Worm (Caenorhabditis elegans) whole organism, young adult: ENCODE measurements around the gene blos-8.

Source experiments
- B0019.2 ChIP-seq: fragments of 200-800 bp; sonication (Bioruptor generic); conservative IDR thresholded peaks from 2 replicates; pipeline ENCODE4 v1.3.6; 2022; ENCODE audit warnings: missing genetic modification reagents, missing genetic modification characterization, missing compliant biosample characterization
- B0261.1 ChIP-seq: sonication (generic microtip); optimal IDR thresholded peaks from 2 replicates; lab custom pipeline; 2016; ENCODE audit warnings: mild to moderate bottlenecking, missing genetic modification characterization, moderate library complexity, missing compliant biosample characterization
- C06A6.2 ChIP-seq: fragments of 200-800 bp; sonication (Bioruptor generic); conservative IDR thresholded peaks from 2 replicates; pipeline ENCODE4 v1.3.6; 2022; ENCODE audit warnings: missing genetic modification characterization, missing compliant biosample characterization
- F23B12.7 ChIP-seq: sonication (generic microtip); optimal IDR thresholded peaks from 2 replicates; lab custom pipeline; 2017; ENCODE audit warnings: missing genetic modification characterization, mild to moderate bottlenecking, missing compliant biosample characterization, antibody characterized with exemption, moderate library complexity; ENCODE audit not compliant: insufficient read depth
- F37B4.10 ChIP-seq: fragments of 200-800 bp; sonication (Bioruptor generic); IDR thresholded peaks from 2 replicates; pipeline ENCODE4 v1.3.6; 2022; ENCODE audit warnings: missing genetic modification characterization, missing compliant biosample characterization
- F52B5.7 ChIP-seq: sonication (generic microtip); optimal IDR thresholded peaks from 2 replicates; lab custom pipeline; 2016; ENCODE audit warnings: mild to moderate bottlenecking, missing genetic modification characterization, missing compliant biosample characterization
- F55B11.4 ChIP-seq: sonication (generic microtip); optimal IDR thresholded peaks from 2 replicates; lab custom pipeline; 2016; ENCODE audit warnings: missing compliant biosample characterization, missing genetic modification characterization, borderline replicate concordance; ENCODE audit not compliant: insufficient read depth
- F57A8.1 ChIP-seq: fragments of 200-800 bp; sonication (Bioruptor generic); optimal IDR thresholded peaks from 2 replicates; lab custom pipeline; 2018; ENCODE audit warnings: mild to moderate bottlenecking, missing genetic modification characterization, moderate library complexity, missing compliant biosample characterization
- F57C9.4 ChIP-seq: sonication (generic microtip); optimal IDR thresholded peaks from 2 replicates; lab custom pipeline; 2017; ENCODE audit warnings: mild to moderate bottlenecking, missing genetic modification characterization, missing compliant biosample characterization
- K12H6.12 ChIP-seq: fragments of 200-800 bp; sonication (Bioruptor generic); optimal IDR thresholded peaks from 2 replicates; lab custom pipeline; 2018; ENCODE audit warnings: mild to moderate bottlenecking, missing genetic modification characterization, missing compliant biosample characterization
- Y79H2A.3 ChIP-seq: fragments of 200-800 bp; sonication (Bioruptor generic); conservative IDR thresholded peaks from 2 replicates; pipeline ENCODE4 v1.3.6; 2022; ENCODE audit warnings: missing genetic modification reagents, missing genetic modification characterization, missing compliant biosample characterization
- akir-1 ChIP-seq: fragments of 200-800 bp; sonication (Bioruptor generic); optimal IDR thresholded peaks from 2 replicates; lab custom pipeline; 2018; ENCODE audit warnings: mild to moderate bottlenecking, missing genetic modification characterization, moderate library complexity, missing compliant biosample characterization
- bed-2 ChIP-seq: fragments of 200-800 bp; sonication (Bioruptor generic); IDR thresholded peaks from 2 replicates; pipeline ENCODE4 v1.3.6; 2022; ENCODE audit warnings: missing genetic modification reagents, missing genetic modification characterization, missing compliant biosample characterization
- cebp-1 ChIP-seq, 2 experiments: fragments of 200-800 bp in 1 of 2; sonication (Bioruptor generic) in 1 of 2; sonication (generic microtip) in 1 of 2; IDR thresholded peaks in 1 of 2; optimal IDR thresholded peaks in 1 of 2; 2 replicates each; pipeline versions ENCODE4 v1.3.6 to Lab custom; 2017 to 2022; ENCODE audit warnings: missing compliant biosample characterization in 2 of 2, missing genetic modification characterization in 2 of 2, mild to moderate bottlenecking in 1 of 2, missing genetic modification reagents in 1 of 2, moderate library complexity in 1 of 2
- ceh-58 ChIP-seq: fragments of 200-800 bp; sonication (Bioruptor generic); IDR thresholded peaks from 2 replicates; pipeline ENCODE4 v1.3.6; 2022; ENCODE audit warnings: missing genetic modification characterization, missing compliant biosample characterization
- dox-1 ChIP-seq: fragments of 200-800 bp; sonication (Bioruptor generic); IDR thresholded peaks from 2 replicates; pipeline ENCODE4 v1.3.6; 2022; ENCODE audit warnings: missing genetic modification reagents, missing genetic modification characterization, missing compliant biosample characterization
- egl-18 ChIP-seq: fragments of 200-800 bp; sonication (Bioruptor generic); IDR thresholded peaks from 2 replicates; pipeline ENCODE4 v1.3.6; 2022; ENCODE audit warnings: missing genetic modification reagents, missing genetic modification characterization, missing compliant biosample characterization
- ets-4 ChIP-seq: fragments of 200-800 bp; sonication (Bioruptor generic); optimal IDR thresholded peaks from 2 replicates; lab custom pipeline; 2018; ENCODE audit warnings: mild to moderate bottlenecking, missing genetic modification characterization, missing compliant biosample characterization
- him-1 ChIP-seq: sonication (generic microtip); optimal IDR thresholded peaks from 2 replicates; lab custom pipeline; 2016; ENCODE audit warnings: missing genotype, missing genetic modification reagents, missing genetic modification characterization, missing compliant biosample characterization
- lag-1 ChIP-seq: fragments of 200-800 bp; sonication (Bioruptor generic); IDR thresholded peaks from 2 replicates; pipeline ENCODE4 v1.3.6; 2022; ENCODE audit warnings: missing genetic modification reagents, missing genetic modification characterization, missing compliant biosample characterization
- lin-40 ChIP-seq: sonication (generic microtip); optimal IDR thresholded peaks from 2 replicates; lab custom pipeline; 2016; ENCODE audit warnings: missing genetic modification characterization, mild to moderate bottlenecking, missing compliant biosample characterization, missing genotype, missing genetic modification reagents
- lin-54 ChIP-seq: fragments of 200-800 bp; sonication (Bioruptor generic); optimal IDR thresholded peaks from 2 replicates; lab custom pipeline; 2018; ENCODE audit warnings: mild to moderate bottlenecking, missing genetic modification characterization, missing compliant biosample characterization
- madf-6 ChIP-seq: fragments of 200-800 bp; sonication (Bioruptor generic); IDR thresholded peaks from 2 replicates; pipeline ENCODE4 v1.3.6; 2022; ENCODE audit warnings: missing genetic modification reagents, missing genetic modification characterization, missing compliant biosample characterization
- mel-28 ChIP-seq: sonication (generic microtip); optimal IDR thresholded peaks from 2 replicates; lab custom pipeline; 2016; ENCODE audit warnings: borderline replicate concordance, mild to moderate bottlenecking, missing genetic modification characterization, missing compliant biosample characterization
- mxl-1 ChIP-seq: sonication (generic microtip); optimal IDR thresholded peaks from 2 replicates; lab custom pipeline; 2016; ENCODE audit warnings: missing genetic modification characterization, missing compliant biosample characterization
- nhr-179 ChIP-seq: sonication (generic microtip); optimal IDR thresholded peaks from 2 replicates; lab custom pipeline; 2016; ENCODE audit warnings: mild to moderate bottlenecking, missing genetic modification characterization, missing compliant biosample characterization
- nhr-80 ChIP-seq: sonication (generic microtip); optimal IDR thresholded peaks from 2 replicates; lab custom pipeline; 2016; ENCODE audit warnings: missing genetic modification characterization, missing compliant biosample characterization
- rec-8 ChIP-seq, 2 experiments: sonication (generic microtip); optimal IDR thresholded peaks; 2 replicates each; lab custom pipeline; 2016; ENCODE audit warnings: mild to moderate bottlenecking in 2 of 2, missing genetic modification characterization in 2 of 2, missing genetic modification reagents in 2 of 2, missing genotype in 2 of 2, missing biosample characterization in 1 of 2, missing compliant biosample characterization in 1 of 2, moderate library complexity in 1 of 2
- sdz-38 ChIP-seq: sonication (generic microtip); optimal IDR thresholded peaks from 2 replicates; lab custom pipeline; 2016; ENCODE audit warnings: missing genotype, missing genetic modification characterization, missing compliant biosample characterization
- sea-2 ChIP-seq: fragments of 200-800 bp; sonication (Bioruptor generic); IDR thresholded peaks from 2 replicates; pipeline ENCODE4 v1.3.6; 2022; ENCODE audit warnings: missing genetic modification characterization, missing compliant biosample characterization
- somi-1 ChIP-seq: fragments of 200-800 bp; sonication (Bioruptor generic); optimal IDR thresholded peaks from 2 replicates; lab custom pipeline; 2018; ENCODE audit warnings: mild to moderate bottlenecking, missing genetic modification characterization, missing compliant biosample characterization
- unc-62 ChIP-seq: fragments of 150-350 bp; optimal IDR thresholded peaks from 2 replicates; lab custom pipeline; 2014; ENCODE audit warnings: missing biosample characterization, missing genetic modification reagents, missing genetic modification characterization
- zfh-2 ChIP-seq: fragments of 200-800 bp; sonication (Bioruptor generic); conservative IDR thresholded peaks from 2 replicates; pipeline ENCODE4 v1.3.6; 2022; ENCODE audit warnings: missing genetic modification reagents, missing genetic modification characterization, missing compliant biosample characterization
- ztf-18 ChIP-seq: sonication (generic microtip); optimal IDR thresholded peaks from 2 replicates; lab custom pipeline; 2016; ENCODE audit warnings: missing genotype, mild to moderate bottlenecking, missing genetic modification characterization, missing compliant biosample characterization
- ztf-26 ChIP-seq: sonication (generic microtip); optimal IDR thresholded peaks from 2 replicates; lab custom pipeline; 2017; ENCODE audit warnings: missing genetic modification characterization, missing compliant biosample characterization
- ztf-6 ChIP-seq: fragments of 200-800 bp; sonication (Bioruptor generic); IDR thresholded peaks from 2 replicates; pipeline ENCODE4 v1.3.6; 2022; ENCODE audit warnings: missing genetic modification reagents, missing genetic modification characterization, missing compliant biosample characterization

blos-8 gene

ce11 chrX:15423708-15424423, 7.1 kb downstream of the blos-8 start (continued):
- TF ChIP-seq zfh-2 (peak; percentile 56; the same call in 1 of the 2 replicates), F52B5.7 (tag; lab: Kevin White, UChicago) (no peak), madf-6 (GFP tag; lab: Robert Waterston, UW) (no peak), ets-4 (GFP tag; lab: Kevin White, UChicago) (peak; percentile 92), K12H6.12 (tag; lab: Kevin White, UChicago) (no peak), F23B12.7 (no peak), F57C9.4 (no peak), rec-8 (tag; optimal IDR thresholded peaks at IDR 0.05; lab: Kevin White, UChicago) (no peak), dox-1 (GFP tag; lab: Robert Waterston, UW) (peak; percentile 77), egl-18 (GFP tag; lab: Robert Waterston, UW) (no peak), sea-2 (GFP tag; lab: Robert Waterston, UW) (no peak), B0261.1 (tag; lab: Kevin White, UChicago) (no peak), Y79H2A.3 (GFP tag; lab: Robert Waterston, UW) (no peak), ztf-18 (tag; lab: Kevin White, UChicago) (no peak), unc-62 (GFP tag; lab: Kevin White, UChicago) (peak; percentile 27)

- no peak for TF ChIP-seq akir-1 (GFP tag; lab: Kevin White, UChicago)
- TF ChIP-seq ceh-58, result no peak
- TF ChIP-seq, all 124 proteins: peak for 0
These were observed 10.3 kb downstream of the blos-8 start, which contains the start of gene F39D8.3 for ce11 chrX:15420671-15421070. Gene F39D8.3, plus strand, starts transcription at chrX:15420971.

ce11 chrX:15415226-15415625, 15.8 kb downstream of the blos-8 start, which contains the start of gene pqn-36:
Gene pqn-36, minus strand, starts transcription at chrX:15415493.
- no peak for TF ChIP-seq B0019.2 (GFP tag; lab: Robert Waterston, UW)
- TF ChIP-seq zfh-2, result peak; percentile 58
- 0 out of 2 replicates have a peak, but pooled peaks have one; percentile 64 for TF ChIP-seq F37B4.10 (GFP tag; lab: Robert Waterston, UW)
- TF ChIP-seq cebp-1 (GFP tag; IDR thresholded peaks at IDR 0.05; lab: Robert Waterston, UW), result no peak
- TF ChIP-seq cebp-1 (tag; optimal IDR thresholded peaks at IDR 0.05; lab: Kevin White, UChicago), result no peak

ce11 chrX:15408577-15408976, 22.4 kb downstream of the blos-8 start:
- TF ChIP-seq mel-28 (no peak), nhr-80 (peak; percentile 44)

ce11 chrX:15407631-15408030, 23.4 kb downstream of the blos-8 start, which contains the start of gene psa-3:
Gene psa-3, plus strand, starts transcription at chrX:15407931.
- TF ChIP-seq lin-40 (tag; lab: Kevin White, UChicago), result no peak
- TF ChIP-seq ztf-26 (tag; lab: Kevin White, UChicago), result no peak
- 0 out of 2 replicates have a peak, but pooled peaks have one; percentile 16 for TF ChIP-seq zfh-2
- TF ChIP-seq, all 124 proteins: peak for 1

ce11 chrX:15395723-15396122, 35.3 kb downstream of the blos-8 start:
- TF ChIP-seq mxl-1, result no peak
- TF ChIP-seq lin-54 (GFP tag; lab: Kevin White, UChicago), result no peak
- peak; percentile 68 for TF ChIP-seq zfh-2
- TF ChIP-seq somi-1 (GFP tag; lab: Kevin White, UChicago), result peak; percentile 51
- no peak for TF ChIP-seq ztf-6 (GFP tag; lab: Robert Waterston, UW)
- no peak for TF ChIP-seq C06A6.2
- TF ChIP-seq lag-1 (GFP tag; lab: Robert Waterston, UW), result no peak
- no peak for TF ChIP-seq nhr-179 (tag; lab: Kevin White, UChicago)
- TF ChIP-seq F55B11.4, result no peak
- TF ChIP-seq K12H6.12 (tag; lab: Kevin White, UChicago), result peak; percentile 27
- no peak for TF ChIP-seq F57A8.1 (GFP tag; lab: Kevin White, UChicago)
- TF ChIP-seq bed-2 (GFP tag; lab: Robert Waterston, UW), result no peak
- no peak for TF ChIP-seq akir-1 (GFP tag; lab: Kevin White, UChicago)
- TF ChIP-seq him-1 (tag; lab: Kevin White, UChicago), result no peak
- TF ChIP-seq sdz-38 (tag; lab: Kevin White, UChicago), result peak; percentile 67
- TF ChIP-seq, all 124 proteins: peak for 4
